Fruit fly (Drosophila melanogaster) whole organism, prepupa: ENCODE measurements around the gene CG43131.

ENCODE experiments used
- Blimp-1 ChIP-seq: fragments of 200-800 bp; sonication (Bioruptor generic); optimal IDR thresholded peaks from 3 replicates; lab custom pipeline; 2017; ENCODE audit warnings: missing biosample characterization, missing genetic modification characterization, mild to moderate bottlenecking, moderate library complexity, missing genetic modification reagents
- CG10631 ChIP-seq: fragments of 200-800 bp; sonication (Bioruptor generic); optimal IDR thresholded peaks from 2 replicates; lab custom pipeline; 2016; ENCODE audit warnings: missing biosample characterization, missing genetic modification characterization
- CG10669 ChIP-seq: fragments of 200-800 bp; sonication (Bioruptor generic); optimal IDR thresholded peaks from 3 replicates; lab custom pipeline; 2018; ENCODE audit warnings: missing biosample characterization, mild to moderate bottlenecking, missing genetic modification characterization, moderate library complexity
- CG11294 ChIP-seq: fragments of 200-800 bp; sonication (Bioruptor generic); IDR thresholded peaks from 2 replicates; pipeline ENCODE4 v1.3.6; 2022; ENCODE audit warnings: missing biosample characterization, missing genetic modification characterization
- CG15336 ChIP-seq: fragments of 200-800 bp; sonication (Bioruptor generic); IDR thresholded peaks from 2 replicates; pipeline ENCODE4 v1.3.6; 2022; ENCODE audit warnings: missing biosample characterization, missing genetic modification characterization
- CG3032 ChIP-seq: fragments of 200-800 bp; optimal IDR thresholded peaks from 2 replicates; lab custom pipeline; 2019; ENCODE audit warnings: missing biosample characterization, mild to moderate bottlenecking, missing genetic modification characterization, moderate library complexity
- CG31627 ChIP-seq: fragments of 200-800 bp; sonication (Bioruptor generic); optimal IDR thresholded peaks from 3 replicates; lab custom pipeline; 2016; ENCODE audit warnings: missing biosample characterization, missing genetic modification characterization
- CG32006 ChIP-seq: fragments of 200-800 bp; sonication (Bioruptor generic); optimal IDR thresholded peaks from 3 replicates; lab custom pipeline; 2017; ENCODE audit warnings: missing biosample characterization, mild to moderate bottlenecking, missing genetic modification characterization
- CG3919 ChIP-seq: fragments of 200-800 bp; sonication (Bioruptor generic); optimal IDR thresholded peaks from 3 replicates; lab custom pipeline; 2016; ENCODE audit warnings: missing biosample characterization, missing genetic modification characterization
- CG4318 ChIP-seq: fragments of 200-800 bp; sonication (Bioruptor generic); optimal IDR thresholded peaks from 3 replicates; lab custom pipeline; 2017; ENCODE audit warnings: missing biosample characterization, mild to moderate bottlenecking, missing genetic modification characterization
- CG6163 ChIP-seq: fragments of 200-800 bp; sonication (Bioruptor generic); IDR thresholded peaks from 3 replicates; pipeline ENCODE4 v1.3.6; 2022; ENCODE audit warnings: missing biosample characterization, missing genetic modification characterization
- CG6276 ChIP-seq: fragments of 200-800 bp; sonication (Bioruptor generic); optimal IDR thresholded peaks from 2 replicates; lab custom pipeline; 2017; ENCODE audit warnings: missing biosample characterization, mild to moderate bottlenecking, missing genetic modification characterization
- CG6854 ChIP-seq: fragments of 200-800 bp; sonication (Bioruptor generic); optimal IDR thresholded peaks from 2 replicates; lab custom pipeline; 2017; ENCODE audit warnings: missing biosample characterization, mild to moderate bottlenecking, missing genetic modification characterization
- CG7368 ChIP-seq: fragments of 200-800 bp; sonication (Bioruptor generic); optimal IDR thresholded peaks from 3 replicates; lab custom pipeline; 2016; ENCODE audit warnings: missing biosample characterization, missing genetic modification characterization
- CG8119 ChIP-seq: fragments of 200-800 bp; sonication (Bioruptor generic); IDR thresholded peaks from 3 replicates; pipeline ENCODE4 v1.3.6; 2022; ENCODE audit warnings: missing biosample characterization, missing genetic modification characterization
- CG8319 ChIP-seq: fragments of 200-800 bp; sonication (Bioruptor generic); optimal IDR thresholded peaks from 3 replicates; lab custom pipeline; 2016; ENCODE audit warnings: missing biosample characterization, missing genetic modification characterization
- CG8632 ChIP-seq: fragments of 200-800 bp; sonication (Bioruptor generic); optimal IDR thresholded peaks from 3 replicates; lab custom pipeline; 2016; ENCODE audit warnings: missing biosample characterization, missing genetic modification characterization
- CG9139 ChIP-seq: fragments of 200-800 bp; sonication (Bioruptor generic); optimal IDR thresholded peaks from 3 replicates; lab custom pipeline; 2017; ENCODE audit warnings: missing biosample characterization, mild to moderate bottlenecking, missing genetic modification characterization
- Eip78C ChIP-seq: fragments of 200-800 bp; sonication (Bioruptor generic); peaks from one replicate; lab custom pipeline; 2016; ENCODE audit warnings: missing biosample characterization, missing genetic modification characterization
- Ets21C ChIP-seq: fragments of 200-800 bp; sonication (Bioruptor generic); optimal IDR thresholded peaks from 3 replicates; lab custom pipeline; 2016; ENCODE audit warnings: missing biosample characterization, missing genetic modification characterization
- Gug ChIP-seq: fragments of 200-800 bp; sonication (Bioruptor generic); IDR thresholded peaks from 2 replicates; pipeline ENCODE4 v1.3.6; 2022; ENCODE audit warnings: missing biosample characterization, missing genetic modification characterization
- Hr38 ChIP-seq: sonication (Bioruptor generic); optimal IDR thresholded peaks from 2 replicates; lab custom pipeline; 2016; ENCODE audit warnings: missing biosample characterization, missing genetic modification characterization
- Hr39 ChIP-seq: fragments of 200-800 bp; sonication (Bioruptor generic); optimal IDR thresholded peaks from 2 replicates; lab custom pipeline; 2016; ENCODE audit warnings: missing biosample characterization, missing genetic modification characterization
- Lpt ChIP-seq: fragments of 200-800 bp; sonication (Bioruptor generic); optimal IDR thresholded peaks from 3 replicates; lab custom pipeline; 2016; ENCODE audit warnings: missing biosample characterization, missing genetic modification characterization
- Met ChIP-seq: fragments of 200-800 bp; sonication (Bioruptor generic); optimal IDR thresholded peaks from 3 replicates; lab custom pipeline; 2016; ENCODE audit warnings: missing biosample characterization, missing genetic modification characterization
- OdsH ChIP-seq: fragments of 200-800 bp; sonication (Bioruptor generic); optimal IDR thresholded peaks from 3 replicates; lab custom pipeline; 2016; ENCODE audit warnings: missing biosample characterization, missing genetic modification characterization
- Smox ChIP-seq: fragments of 200-800 bp; sonication (Bioruptor generic); optimal IDR thresholded peaks from 3 replicates; lab custom pipeline; 2016; ENCODE audit warnings: missing biosample characterization, missing genetic modification characterization
- Sox102F ChIP-seq: fragments of 200-800 bp; sonication (Bioruptor generic); optimal IDR thresholded peaks from 2 replicates; lab custom pipeline; 2016; ENCODE audit warnings: missing biosample characterization, mild to moderate bottlenecking, missing genetic modification characterization
- Sox15 ChIP-seq: fragments of 200-800 bp; sonication (Bioruptor generic); optimal IDR thresholded peaks from 3 replicates; lab custom pipeline; 2016; ENCODE audit warnings: missing biosample characterization, missing genetic modification characterization
- achi ChIP-seq: fragments of 200-800 bp; sonication (Bioruptor generic); optimal IDR thresholded peaks from 3 replicates; lab custom pipeline; 2016; ENCODE audit warnings: missing biosample characterization, missing genetic modification characterization
- acj6 ChIP-seq: fragments of 200-800 bp; sonication (Bioruptor generic); optimal IDR thresholded peaks from 3 replicates; lab custom pipeline; 2016; ENCODE audit warnings: missing biosample characterization, missing genetic modification characterization
- dsx ChIP-seq: fragments of 200-800 bp; optimal IDR thresholded peaks from 3 replicates; lab custom pipeline; 2019; ENCODE audit warnings: missing biosample characterization, mild to moderate bottlenecking, missing genetic modification characterization, moderate library complexity; ENCODE audit not compliant: poor library complexity, severe bottlenecking
- esn ChIP-seq: fragments of 200-800 bp; sonication (Bioruptor generic); optimal IDR thresholded peaks from 2 replicates; lab custom pipeline; 2016; ENCODE audit warnings: missing biosample characterization, mild to moderate bottlenecking, missing genetic modification characterization, moderate library complexity
- fd59A ChIP-seq: fragments of 200-800 bp; sonication (Bioruptor generic); optimal IDR thresholded peaks from 2 replicates; lab custom pipeline; 2017; ENCODE audit warnings: missing biosample characterization, mild to moderate bottlenecking, missing genetic modification characterization, missing genetic modification reagents
- fd85E ChIP-seq: fragments of 200-800 bp; sonication (Bioruptor generic); optimal IDR thresholded peaks from 3 replicates; lab custom pipeline; 2016; ENCODE audit warnings: missing biosample characterization, missing genetic modification characterization
- fkh ChIP-seq: fragments of 200-800 bp; sonication (Bioruptor generic); optimal IDR thresholded peaks from 3 replicates; lab custom pipeline; 2017; ENCODE audit warnings: missing biosample characterization, mild to moderate bottlenecking, missing genetic modification characterization, moderate library complexity
- net ChIP-seq: fragments of 200-800 bp; sonication (Bioruptor generic); optimal IDR thresholded peaks from 3 replicates; lab custom pipeline; 2016; ENCODE audit warnings: missing biosample characterization, missing genetic modification characterization
- spab ChIP-seq: fragments of 200-800 bp; sonication (Bioruptor generic); optimal IDR thresholded peaks from 2 replicates; lab custom pipeline; 2017; ENCODE audit warnings: missing biosample characterization, mild to moderate bottlenecking, missing genetic modification characterization, missing genetic modification reagents
- ss ChIP-seq, 2 experiments: fragments of 200-800 bp; sonication (Bioruptor generic); optimal IDR thresholded peaks; 2 replicates in 1 of 2; 3 replicates in 1 of 2; lab custom pipeline; 2017 to 2018; ENCODE audit warnings: mild to moderate bottlenecking in 2 of 2, missing biosample characterization in 2 of 2, missing genetic modification characterization in 2 of 2, moderate library complexity in 1 of 2
- svp ChIP-seq: fragments of 200-800 bp; sonication (Bioruptor generic); peaks from one replicate; lab custom pipeline; 2016; ENCODE audit warnings: missing biosample characterization, missing genetic modification characterization
- topi ChIP-seq: fragments of 200-800 bp; sonication (Bioruptor generic); optimal IDR thresholded peaks from 3 replicates; lab custom pipeline; 2016; ENCODE audit warnings: missing biosample characterization, missing genetic modification characterization

CG43131 gene

DNA sequence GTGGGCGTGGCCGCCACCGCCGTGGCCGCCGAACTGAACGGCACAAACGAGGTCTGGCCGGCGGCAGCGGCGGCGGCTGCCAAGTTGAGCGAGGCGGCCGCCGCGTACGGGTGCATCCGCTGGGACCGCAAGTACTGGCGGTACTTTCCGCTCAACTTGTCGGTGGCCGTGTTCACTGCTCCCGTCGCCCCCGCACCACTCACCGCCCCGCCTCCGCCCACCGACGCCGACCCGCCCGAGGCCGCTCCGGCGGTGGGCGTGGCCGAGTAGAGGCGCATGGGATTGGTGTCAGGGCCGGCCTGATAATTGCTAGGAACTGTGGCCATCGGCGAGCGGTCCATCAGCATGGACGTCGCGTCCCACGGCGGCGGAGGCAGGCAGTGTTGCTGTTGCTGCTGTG, 24.6 kb downstream of the CG43131 start:
- TF ChIP-seq CG8119 (GFP tag; lab: Robert Waterston, UW) = no peak
- no peak for TF ChIP-seq topi (GFP tag; lab: Kevin White, UChicago)
- no peak for TF ChIP-seq achi (GFP tag; lab: Kevin White, UChicago)
- no peak for TF ChIP-seq Sox102F (GFP tag; lab: Kevin White, UChicago)
- TF ChIP-seq OdsH (GFP tag; lab: Kevin White, UChicago) = no peak
- no peak for TF ChIP-seq CG3032 (tag; lab: Kevin White, UChicago)
- no peak for TF ChIP-seq Ets21C (GFP tag; lab: Kevin White, UChicago)
- TF ChIP-seq CG4318 = no peak
- TF ChIP-seq CG7368 = no peak
- TF ChIP-seq esn (GFP tag; lab: Kevin White, UChicago) = no peak
- TF ChIP-seq CG8319 (GFP tag; lab: Kevin White, UChicago) = no peak
- TF ChIP-seq CG8632 (GFP tag; lab: Kevin White, UChicago) = no peak
- no peak for TF ChIP-seq CG15336
- TF ChIP-seq fd59A (GFP tag; lab: Kevin White, UChicago) = no peak
- TF ChIP-seq CG9139 (GFP tag; lab: Kevin White, UChicago) = no peak
- TF ChIP-seq ss (GFP tag; optimal IDR thresholded peaks at IDR 0.05; lab: Kevin White, UChicago) = no peak
- TF ChIP-seq, all 60 proteins: peak for 0

dm6 chr3R:5082955-5083537, 25.9 kb downstream of the CG43131 start:
- no peak for TF ChIP-seq Blimp-1 (GFP tag; lab: Kevin White, UChicago)
- TF ChIP-seq Eip78C = peak; percentile 58
- TF ChIP-seq acj6 (GFP tag; lab: Kevin White, UChicago) = peak; percentile 14
- TF ChIP-seq Hr39 (GFP tag; lab: Kevin White, UChicago) = no peak
- TF ChIP-seq CG31627 (GFP tag; lab: Kevin White, UChicago) = peak; percentile 2
- peak; percentile 91 for TF ChIP-seq svp (GFP tag; lab: Kevin White, UChicago)
- TF ChIP-seq net (GFP tag; lab: Kevin White, UChicago) = peak; percentile 7
- TF ChIP-seq CG6163 (GFP tag; lab: Robert Waterston, UW) = 0 out of 3 replicates have a peak, but pooled peaks have one; percentile 17
- peak; percentile 5 for TF ChIP-seq esn (GFP tag; lab: Kevin White, UChicago)
- TF ChIP-seq CG32006 (GFP tag; lab: Kevin White, UChicago) = peak; percentile 44

DNA sequence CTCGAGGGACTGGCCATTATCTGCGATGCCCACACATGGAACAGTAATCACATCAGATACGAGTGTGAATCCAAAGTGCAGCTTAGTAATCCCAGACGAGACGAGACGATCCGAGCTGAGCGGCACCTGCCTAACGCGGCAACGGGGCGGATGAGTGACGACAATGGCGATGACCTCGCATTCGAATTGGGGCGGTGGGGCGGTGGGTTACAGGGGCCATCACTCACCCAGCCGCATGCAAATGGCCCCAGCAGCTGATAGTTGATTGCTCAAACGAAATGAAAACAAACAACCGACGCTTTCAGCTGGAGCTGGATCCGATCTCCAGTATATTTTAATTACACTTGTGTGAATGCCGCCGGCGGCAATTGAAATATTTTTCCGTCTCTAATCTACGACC, 27.3 kb downstream of the CG43131 start:
- TF ChIP-seq Gug (GFP tag; lab: Robert Waterston, UW) (no peak), dsx (GFP tag; lab: Kevin White, UChicago) (no peak), Hr38 (no peak), CG6163 (GFP tag; lab: Robert Waterston, UW) (peak; percentile 38; the same call in 1 of the 3 replicates), esn (GFP tag; lab: Kevin White, UChicago) (no peak), Eip78C (peak; percentile 28), Hr39 (GFP tag; lab: Kevin White, UChicago) (no peak), Lpt (GFP tag; lab: Kevin White, UChicago) (peak; percentile 14), net (GFP tag; lab: Kevin White, UChicago) (no peak), fd59A (GFP tag; lab: Kevin White, UChicago) (no peak), CG8119 (GFP tag; lab: Robert Waterston, UW) (0 out of 3 replicates have a peak, but pooled peaks have one; percentile 19), fd85E (GFP tag; lab: Kevin White, UChicago) (no peak), CG4318 (no peak), CG11294 (GFP tag; lab: Robert Waterston, UW) (no peak), Sox15 (GFP tag; lab: Kevin White, UChicago) (no peak), CG8319 (GFP tag; lab: Kevin White, UChicago) (no peak), CG6854 (GFP tag; lab: Kevin White, UChicago) (no peak), CG8632 (GFP tag; lab: Kevin White, UChicago) (no peak), Met (GFP tag; lab: Kevin White, UChicago) (no peak), spab (no peak), CG10631 (GFP tag; lab: Kevin White, UChicago) (no peak), Sox102F (GFP tag; lab: Kevin White, UChicago) (no peak), CG3919 (no peak), Smox (GFP tag; lab: Kevin White, UChicago) (no peak), Ets21C (GFP tag; lab: Kevin White, UChicago) (no peak), CG10669 (no peak), CG9139 (GFP tag; lab: Kevin White, UChicago) (no peak), CG32006 (GFP tag; lab: Kevin White, UChicago) (no peak), achi (GFP tag; lab: Kevin White, UChicago) (no peak), CG6276 (GFP tag; lab: Kevin White, UChicago) (peak; percentile 8), fkh (GFP tag; lab: Kevin White, UChicago) (no peak), svp (GFP tag; lab: Kevin White, UChicago) (peak; percentile 96)
